Worm (Caenorhabditis elegans): Measurements from ENCODE around the gene F17C11.2.

The F17C11.2 gene

ce11 chrV:10951655-10952278, 3.7 kb downstream of the F17C11.2 start, which contains the start of gene F17C11.4:
Gene F17C11.4, plus strand, starts transcription at chrV:10951860.
- no peak for TF ChIP-seq ceh-34 (tag; optimal IDR thresholded peaks at IDR 0.05)
- TF ChIP-seq nfya-1 (tag; optimal IDR thresholded peaks at IDR 0.05): peak; percentile 19
- TF ChIP-seq pha-4 (tag; optimal IDR thresholded peaks at IDR 0.05): no peak
- TF ChIP-seq hlh-15 (tag; optimal IDR thresholded peaks at IDR 0.05): no peak
- TF ChIP-seq eyg-1 (tag; optimal IDR thresholded peaks at IDR 0.05): no peak
- no peak for TF ChIP-seq ttx-3 (tag; optimal IDR thresholded peaks at IDR 0.05)
- TF ChIP-seq pat-9 (tag; optimal IDR thresholded peaks at IDR 0.05): no peak
- TF ChIP-seq che-1 (tag; optimal IDR thresholded peaks at IDR 0.05): no peak
- TF ChIP-seq nhr-11 (tag; optimal IDR thresholded peaks at IDR 0.05): no peak
- TF ChIP-seq zip-5 (tag; optimal IDR thresholded peaks at IDR 0.05): no peak
- TF ChIP-seq mec-3 (tag; optimal IDR thresholded peaks at IDR 0.05; ENCODE audit: borderline replicate concordance): no peak
- TF ChIP-seq pqm-1 (tag; optimal IDR thresholded peaks at IDR 0.05): no peak
- no peak for TF ChIP-seq ceh-30 (tag; optimal IDR thresholded peaks at IDR 0.05)
- no peak for TF ChIP-seq K02D7.2 (tag; optimal IDR thresholded peaks at IDR 0.05)
- no peak for TF ChIP-seq pros-1 (tag; optimal IDR thresholded peaks at IDR 0.05)
- no peak for TF ChIP-seq fax-1 (tag; optimal IDR thresholded peaks at IDR 0.05)
- TF ChIP-seq ceh-18 (tag; optimal IDR thresholded peaks at IDR 0.05): peak; percentile 90
- no peak for TF ChIP-seq dve-1 (tag; optimal IDR thresholded peaks at IDR 0.05)
- TF ChIP-seq C08G9.2 (tag; optimal IDR thresholded peaks at IDR 0.05): peak; percentile 8
- no peak for TF ChIP-seq elt-4 (tag; optimal IDR thresholded peaks at IDR 0.05)
- no peak for TF ChIP-seq K09A11.1 (tag; optimal IDR thresholded peaks at IDR 0.05; ENCODE audit: insufficient read depth)
- TF ChIP-seq lim-6 (tag; optimal IDR thresholded peaks at IDR 0.05): no peak
- no peak for TF ChIP-seq hlh-8 (tag; optimal IDR thresholded peaks at IDR 0.05)
- TF ChIP-seq ceh-9 (tag; optimal IDR thresholded peaks at IDR 0.05): no peak
- TF ChIP-seq syd-9 (tag; optimal IDR thresholded peaks at IDR 0.05): no peak
- TF ChIP-seq ama-1 (optimal IDR thresholded peaks at IDR 0.05): no peak
- TF ChIP-seq F13H6.1 (tag; optimal IDR thresholded peaks at IDR 0.05): no peak
- TF ChIP-seq hlh-30 (tag; optimal IDR thresholded peaks at IDR 0.05; ENCODE audit: insufficient read depth): peak; percentile 51
- TF ChIP-seq gmeb-2 (tag; optimal IDR thresholded peaks at IDR 0.05): no peak
- no peak for TF ChIP-seq sox-4 (tag; optimal IDR thresholded peaks at IDR 0.05)
- TF ChIP-seq rnt-1 (tag; optimal IDR thresholded peaks at IDR 0.05): peak; percentile 9
- no peak for TF ChIP-seq ets-4 (tag; optimal IDR thresholded peaks at IDR 0.05)
- TF ChIP-seq ref-2 (tag; optimal IDR thresholded peaks at IDR 0.05): no peak
- TF ChIP-seq sox-2 (GFP tag; IDR thresholded peaks at IDR 0.05): no peak
- TF ChIP-seq ceh-45 (GFP tag; IDR thresholded peaks at IDR 0.05): no peak
- TF ChIP-seq unc-55 (GFP tag; optimal IDR thresholded peaks at IDR 0.05): peak; percentile 5
- no peak for TF ChIP-seq npax-4 (tag; optimal IDR thresholded peaks at IDR 0.05)
- no peak for TF ChIP-seq dmd-4 (tag; optimal IDR thresholded peaks at IDR 0.05; ENCODE audit: borderline replicate concordance)
- no peak for TF ChIP-seq tbx-7 (tag; optimal IDR thresholded peaks at IDR 0.05)
- no peak for TF ChIP-seq ceh-14 (tag; optimal IDR thresholded peaks at IDR 0.05)
- TF ChIP-seq fkh-10 (GFP tag; optimal IDR thresholded peaks at IDR 0.05): no peak
- no peak for TF ChIP-seq ceh-22 (tag; optimal IDR thresholded peaks at IDR 0.05)
- no peak for TF ChIP-seq pha-2 (tag; optimal IDR thresholded peaks at IDR 0.05)
- no peak for TF ChIP-seq unc-86 (tag; optimal IDR thresholded peaks at IDR 0.05)
- no peak for TF ChIP-seq odd-2 (tag; optimal IDR thresholded peaks at IDR 0.05)
- no peak for TF ChIP-seq hlh-13 (GFP tag; optimal IDR thresholded peaks at IDR 0.05)
- TF ChIP-seq madf-2 (tag; optimal IDR thresholded peaks at IDR 0.05): no peak
- no peak for TF ChIP-seq elt-2 (tag; optimal IDR thresholded peaks at IDR 0.05)
- peak; percentile 27 for TF ChIP-seq ceh-31 (tag; optimal IDR thresholded peaks at IDR 0.05)
- TF ChIP-seq T23F11.4 (GFP tag; optimal IDR thresholded peaks at IDR 0.05): no peak
- TF ChIP-seq ceh-2 (tag; optimal IDR thresholded peaks at IDR 0.05): no peak
- TF ChIP-seq unc-42 (tag; optimal IDR thresholded peaks at IDR 0.05): peak; percentile 29
- TF ChIP-seq ceh-24 (tag; optimal IDR thresholded peaks at IDR 0.05): no peak
- TF ChIP-seq Y22D7AL.16 (tag; optimal IDR thresholded peaks at IDR 0.05): no peak
